Worm (Caenorhabditis elegans): Measurements from ENCODE around the gene clec-175.

Gene clec-175

DNA sequence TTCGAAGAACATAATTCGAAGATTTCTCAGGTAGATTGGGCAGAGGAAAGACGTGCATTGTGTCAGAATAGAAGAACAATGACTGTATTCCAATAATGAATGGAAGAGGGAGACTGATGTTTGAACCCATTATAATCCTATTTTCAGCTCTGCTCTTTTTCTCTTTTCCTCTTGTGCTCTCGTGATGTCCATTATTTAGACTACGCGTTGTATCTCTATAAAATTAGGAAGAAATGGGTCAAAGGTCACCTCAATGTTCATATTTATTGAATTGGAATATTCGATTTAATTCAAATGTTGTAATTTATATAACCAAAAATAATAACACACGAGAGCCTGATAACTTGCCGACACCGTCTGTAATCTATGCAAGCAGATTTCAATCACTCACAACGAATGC lies 17.1 kb downstream of the clec-175 start, which contains the start of gene fbxb-74:
Gene fbxb-74, minus strand, starts transcription at position 101 of the 400 bp plus-strand sequence.
- TF ChIP-seq cog-1 (tag; optimal IDR thresholded peaks at IDR 0.05): no peak
- no peak for TF ChIP-seq flt-1 (GFP tag; IDR thresholded peaks at IDR 0.05)
- no peak for TF ChIP-seq ztf-23 (GFP tag; IDR thresholded peaks at IDR 0.05)
- TF ChIP-seq T22C8.4 (GFP tag; IDR thresholded peaks at IDR 0.05): no peak
- TF ChIP-seq tab-1 (GFP tag; IDR thresholded peaks at IDR 0.05): no peak
- no peak for TF ChIP-seq med-1 (GFP tag; optimal IDR thresholded peaks at IDR 0.05; ENCODE audit: insufficient read depth)
- TF ChIP-seq ztf-29 (GFP tag; IDR thresholded peaks at IDR 0.05): no peak
- TF ChIP-seq klf-2 (GFP tag; conservative IDR thresholded peaks at IDR 0.05): no peak
- TF ChIP-seq ref-1 (GFP tag; conservative IDR thresholded peaks at IDR 0.05): no peak

DNA sequence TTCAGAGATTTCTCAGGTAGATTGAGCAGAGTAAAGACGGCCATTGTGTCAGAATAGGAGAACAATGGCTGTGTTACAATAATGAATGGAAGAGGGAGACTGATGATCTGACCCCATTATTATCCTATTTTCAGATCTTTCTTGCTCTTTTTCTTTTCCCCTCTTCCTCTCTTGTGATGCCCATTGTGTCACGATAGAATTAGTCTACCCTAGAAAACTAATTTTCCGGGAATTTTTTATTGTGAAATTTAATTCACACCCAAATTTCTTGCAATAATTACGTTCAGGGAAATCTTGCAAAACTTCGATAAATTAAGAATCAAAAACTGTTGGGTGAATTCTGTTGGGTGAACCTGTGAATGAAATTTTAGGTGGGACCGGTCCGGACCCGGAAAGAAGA lies 18.9 kb downstream of the clec-175 start, which contains the start of gene fbxb-75:
Gene fbxb-75, minus strand, starts transcription at position 101 of the 400 bp plus-strand sequence.
- no peak for TF ChIP-seq ref-1 (GFP tag; conservative IDR thresholded peaks at IDR 0.05)
- no peak for TF ChIP-seq T22C8.4 (GFP tag; IDR thresholded peaks at IDR 0.05)
- no peak for TF ChIP-seq ztf-23 (GFP tag; IDR thresholded peaks at IDR 0.05)
- TF ChIP-seq cog-1 (tag; optimal IDR thresholded peaks at IDR 0.05): no peak
- no peak for TF ChIP-seq ztf-29 (GFP tag; IDR thresholded peaks at IDR 0.05)
- TF ChIP-seq flt-1 (GFP tag; IDR thresholded peaks at IDR 0.05): no peak
- TF ChIP-seq klf-2 (GFP tag; conservative IDR thresholded peaks at IDR 0.05): no peak

- 0 out of 2 replicates have a peak, but pooled peaks have one; percentile 54 for TF ChIP-seq ztf-23 (GFP tag; IDR thresholded peaks at IDR 0.05)
- TF ChIP-seq flt-1 (GFP tag; IDR thresholded peaks at IDR 0.05): peak; percentile 80
- TF ChIP-seq ref-1 (GFP tag; conservative IDR thresholded peaks at IDR 0.05): no peak
- TF ChIP-seq cog-1 (tag; optimal IDR thresholded peaks at IDR 0.05): peak; percentile 32
These were observed 23.7 kb downstream of the clec-175 start, which contains the start of the genes wapl-1 and htz-1 for ce11 chrIV:4445711-4446290. Gene wapl-1, minus strand, starts transcription at chrIV:4445740. Gene htz-1, plus strand, starts transcription at chrIV:4446216.

DNA sequence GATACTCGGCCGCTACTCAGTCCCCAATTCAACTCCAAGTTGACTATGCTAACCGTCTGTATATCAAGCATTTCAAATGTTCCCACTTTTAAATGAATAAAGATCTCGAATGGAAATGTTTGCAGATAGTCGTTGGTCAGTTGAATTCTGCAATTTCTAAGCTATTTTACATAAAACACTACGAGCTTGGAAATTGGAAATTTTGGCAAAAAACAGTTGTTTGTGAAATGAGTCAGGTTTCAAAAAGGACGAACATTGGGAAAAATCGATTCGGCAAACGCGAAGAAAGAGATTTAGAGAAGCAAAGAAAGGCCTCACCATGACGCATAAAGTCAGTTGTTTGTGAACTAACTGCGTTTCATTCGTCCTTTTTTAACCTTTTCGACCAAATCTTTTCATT lies 24.8 kb downstream of the clec-175 start:
- TF ChIP-seq ref-1 (GFP tag; conservative IDR thresholded peaks at IDR 0.05) (no peak), ztf-29 (GFP tag; IDR thresholded peaks at IDR 0.05) (no peak), tab-1 (GFP tag; IDR thresholded peaks at IDR 0.05) (no peak), klf-2 (GFP tag; conservative IDR thresholded peaks at IDR 0.05) (no peak), T22C8.4 (GFP tag; IDR thresholded peaks at IDR 0.05) (peak; percentile 82)

ce11 chrIV:4447284-4447366 lies 25.0 kb downstream of the clec-175 start, which contains the start of gene chat-1:
Gene chat-1, plus strand, starts transcription at chrIV:4447331.
- no peak for TF ChIP-seq cog-1 (tag; optimal IDR thresholded peaks at IDR 0.05)
- TF ChIP-seq ref-1 (GFP tag; conservative IDR thresholded peaks at IDR 0.05): no peak
- no peak for TF ChIP-seq med-1 (GFP tag; optimal IDR thresholded peaks at IDR 0.05; ENCODE audit: insufficient read depth)
- no peak for TF ChIP-seq tab-1 (GFP tag; IDR thresholded peaks at IDR 0.05)
- TF ChIP-seq klf-2 (GFP tag; conservative IDR thresholded peaks at IDR 0.05): no peak
- TF ChIP-seq T22C8.4 (GFP tag; IDR thresholded peaks at IDR 0.05): 0 out of 2 replicates have a peak, but pooled peaks have one; percentile 1
- no peak for TF ChIP-seq ztf-29 (GFP tag; IDR thresholded peaks at IDR 0.05)
- TF ChIP-seq ztf-23 (GFP tag; IDR thresholded peaks at IDR 0.05): no peak

- no peak for TF ChIP-seq tab-1 (GFP tag; IDR thresholded peaks at IDR 0.05)
- TF ChIP-seq klf-2 (GFP tag; conservative IDR thresholded peaks at IDR 0.05): no peak
- TF ChIP-seq T22C8.4 (GFP tag; IDR thresholded peaks at IDR 0.05): no peak
- no peak for TF ChIP-seq med-1 (GFP tag; optimal IDR thresholded peaks at IDR 0.05; ENCODE audit: insufficient read depth)
- no peak for TF ChIP-seq cog-1 (tag; optimal IDR thresholded peaks at IDR 0.05)
- TF ChIP-seq flt-1 (GFP tag; IDR thresholded peaks at IDR 0.05): no peak
- TF ChIP-seq ref-1 (GFP tag; conservative IDR thresholded peaks at IDR 0.05): no peak
- no peak for TF ChIP-seq ztf-29 (GFP tag; IDR thresholded peaks at IDR 0.05)
- no peak for TF ChIP-seq ztf-23 (GFP tag; IDR thresholded peaks at IDR 0.05)
These were observed 25.2 kb downstream of the clec-175 start for ce11 chrIV:4447367-4447766.

DNA sequence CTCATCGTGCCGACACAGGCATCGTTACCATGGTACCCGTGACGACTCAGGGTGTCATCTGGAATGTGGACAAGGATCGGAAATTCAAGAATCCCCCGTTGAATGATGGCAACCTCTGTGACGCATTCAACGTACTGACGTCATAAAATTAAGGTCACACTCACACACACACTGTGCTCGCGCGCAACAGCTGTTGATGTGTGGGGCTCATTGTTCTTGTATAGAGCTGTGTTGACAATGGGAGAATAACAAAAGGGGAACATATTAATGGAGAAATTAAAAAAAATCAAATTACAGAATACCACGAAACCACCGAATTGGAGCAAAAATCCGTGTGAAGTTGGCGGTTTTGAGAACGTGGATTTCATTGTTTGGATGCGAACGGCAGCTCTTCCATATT lies 26.2 kb downstream of the clec-175 start:
- TF ChIP-seq tab-1 (GFP tag; IDR thresholded peaks at IDR 0.05) (no peak), ztf-29 (GFP tag; IDR thresholded peaks at IDR 0.05) (no peak), ref-1 (GFP tag; conservative IDR thresholded peaks at IDR 0.05) (no peak), klf-2 (GFP tag; conservative IDR thresholded peaks at IDR 0.05) (no peak)

ce11 chrIV:4449439-4449838 lies 27.3 kb downstream of the clec-175 start, which contains the start of gene R08C7.12:
Gene R08C7.12, plus strand, starts transcription at chrIV:4449739.
- TF ChIP-seq cog-1 (tag; optimal IDR thresholded peaks at IDR 0.05) (no peak), med-1 (GFP tag; optimal IDR thresholded peaks at IDR 0.05; ENCODE audit: insufficient read depth) (no peak), ztf-23 (GFP tag; IDR thresholded peaks at IDR 0.05) (no peak), ztf-29 (GFP tag; IDR thresholded peaks at IDR 0.05) (no peak), flt-1 (GFP tag; IDR thresholded peaks at IDR 0.05) (no peak), tab-1 (GFP tag; IDR thresholded peaks at IDR 0.05) (no peak), klf-2 (GFP tag; conservative IDR thresholded peaks at IDR 0.05) (no peak), ref-1 (GFP tag; conservative IDR thresholded peaks at IDR 0.05) (no peak), T22C8.4 (GFP tag; IDR thresholded peaks at IDR 0.05) (no peak)

- TF ChIP-seq flt-1 (GFP tag; IDR thresholded peaks at IDR 0.05): no peak
- no peak for TF ChIP-seq ref-1 (GFP tag; conservative IDR thresholded peaks at IDR 0.05)
- no peak for TF ChIP-seq ztf-23 (GFP tag; IDR thresholded peaks at IDR 0.05)
- no peak for TF ChIP-seq ztf-29 (GFP tag; IDR thresholded peaks at IDR 0.05)
- TF ChIP-seq cog-1 (tag; optimal IDR thresholded peaks at IDR 0.05): no peak
- no peak for TF ChIP-seq med-1 (GFP tag; optimal IDR thresholded peaks at IDR 0.05; ENCODE audit: insufficient read depth)
- no peak for TF ChIP-seq tab-1 (GFP tag; IDR thresholded peaks at IDR 0.05)
- no peak for TF ChIP-seq T22C8.4 (GFP tag; IDR thresholded peaks at IDR 0.05)
- TF ChIP-seq klf-2 (GFP tag; conservative IDR thresholded peaks at IDR 0.05): no peak
These were observed 27.7 kb downstream of the clec-175 start for ce11 chrIV:4449843-4450242.

DNA sequence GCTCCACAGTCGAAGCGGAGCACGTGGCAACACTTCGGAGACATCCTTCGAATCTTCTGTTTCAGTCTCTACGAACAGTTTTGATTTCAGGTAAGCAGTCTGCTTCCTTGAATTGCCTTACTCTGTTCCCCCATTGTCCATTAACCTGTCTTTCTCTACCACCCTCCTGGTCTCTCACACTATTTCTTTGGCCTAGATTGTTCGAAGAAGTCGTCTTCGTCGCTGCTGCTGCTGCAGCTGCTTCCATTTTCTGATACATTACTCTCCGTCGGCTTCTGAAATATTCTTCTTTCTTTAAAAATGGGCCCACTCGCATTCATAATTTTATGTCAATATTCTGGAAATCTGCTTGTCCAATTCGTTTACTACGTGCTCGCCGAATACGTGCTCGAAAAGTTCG lies 29.4 kb downstream of the clec-175 start, which contains the start of gene R08C7.1:
Gene R08C7.1, plus strand, starts transcription at position 301 of the 400 bp plus-strand sequence.
- TF ChIP-seq ref-1 (GFP tag; conservative IDR thresholded peaks at IDR 0.05) (no peak), cog-1 (tag; optimal IDR thresholded peaks at IDR 0.05) (no peak), T22C8.4 (GFP tag; IDR thresholded peaks at IDR 0.05) (no peak), tab-1 (GFP tag; IDR thresholded peaks at IDR 0.05) (no peak)
